Worm (Caenorhabditis elegans) whole organism, late embryonic: Measurements from ENCODE around the gene col-180.

Experiments
- ama-1 ChIP-seq: fragments of 150-350 bp; optimal IDR thresholded peaks from 2 replicates; lab custom pipeline; 2014
- ceh-31 ChIP-seq: sonication (generic microtip); optimal IDR thresholded peaks from 2 replicates; lab custom pipeline; 2016; ENCODE audit warnings: missing genetic modification characterization, missing compliant biosample characterization
- elt-2 ChIP-seq: sonication (generic microtip); optimal IDR thresholded peaks from 2 replicates; lab custom pipeline; 2016; ENCODE audit warnings: missing genetic modification reagents, missing genetic modification characterization, missing compliant biosample characterization
- tbx-2 ChIP-seq: sonication (generic microtip); optimal IDR thresholded peaks from 2 replicates; lab custom pipeline; 2016; ENCODE audit warnings: missing genetic modification characterization, missing compliant biosample characterization
- zip-5 ChIP-seq: sonication (generic microtip); optimal IDR thresholded peaks from 2 replicates; lab custom pipeline; 2016; ENCODE audit warnings: missing genetic modification characterization, missing compliant biosample characterization

DNA sequence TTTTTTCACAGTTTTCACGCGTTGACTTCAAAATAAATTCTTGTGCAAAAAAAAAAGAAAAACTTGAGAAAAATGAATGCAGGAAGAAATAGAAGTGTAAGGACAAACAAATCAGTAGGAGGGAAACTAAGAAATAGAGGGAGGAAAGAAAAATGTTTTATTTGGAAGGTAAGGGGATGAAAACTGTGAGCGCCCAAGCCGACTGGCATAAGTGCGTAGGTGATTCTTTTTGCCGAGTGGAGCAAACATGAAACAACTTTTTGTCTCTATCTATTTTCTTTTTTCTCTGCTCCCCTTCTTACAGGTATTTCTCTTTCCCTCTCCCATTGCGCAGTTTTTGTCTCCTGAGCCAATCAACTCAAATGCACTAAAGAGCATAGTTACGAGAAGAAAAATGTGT lies 6.7 kb upstream of the col-180 start:
- TF ChIP-seq zip-5 (tag; lab: Kevin White, UChicago) (no peak), ama-1 (lab: Kevin White, UChicago) (no peak), elt-2 (tag; lab: Kevin White, UChicago) (no peak), tbx-2 (no peak), ceh-31 (tag; lab: Kevin White, UChicago) (no peak)
